Fruit fly (Drosophila melanogaster) whole organism, adult: ENCODE data around the gene CG12502.

Source experiments
- CG11617 ChIP-seq: fragments of 200-800 bp; sonication (Bioruptor generic); optimal IDR thresholded peaks from 2 replicates; lab custom pipeline; 2017; ENCODE audit warnings: mild to moderate bottlenecking, missing biosample characterization, missing genetic modification reagents, missing genetic modification characterization
- CG12768 ChIP-seq: fragments of 200-800 bp; sonication (Bioruptor generic); optimal IDR thresholded peaks from 2 replicates; lab custom pipeline; 2017; ENCODE audit warnings: missing biosample characterization, missing genetic modification characterization, mild to moderate bottlenecking, moderate library complexity, missing genetic modification reagents
- CG14711 ChIP-seq: fragments of 200-800 bp; sonication (Bioruptor generic); optimal IDR thresholded peaks from 2 replicates; lab custom pipeline; 2018; ENCODE audit warnings: missing biosample characterization, mild to moderate bottlenecking, missing genetic modification characterization, moderate library complexity
- CG1620 ChIP-seq: fragments of 200-800 bp; sonication (Bioruptor generic); optimal IDR thresholded peaks from 2 replicates; lab custom pipeline; 2016; ENCODE audit warnings: missing biosample characterization, missing genetic modification characterization
- CG33017 ChIP-seq: fragments of 200-800 bp; sonication (Bioruptor generic); optimal IDR thresholded peaks from 2 replicates; lab custom pipeline; 2018; ENCODE audit warnings: missing biosample characterization, mild to moderate bottlenecking, missing genetic modification characterization, moderate library complexity
- CG5204 ChIP-seq: fragments of 200-800 bp; sonication (Bioruptor generic); optimal IDR thresholded peaks from 2 replicates; lab custom pipeline; 2016; ENCODE audit warnings: missing biosample characterization, missing genetic modification characterization
- CG7045 ChIP-seq: fragments of 200-800 bp; sonication (Bioruptor generic); optimal IDR thresholded peaks from 2 replicates; lab custom pipeline; 2017; ENCODE audit warnings: missing biosample characterization, mild to moderate bottlenecking, missing genetic modification characterization
- CG7101 ChIP-seq: fragments of 200-800 bp; sonication (Bioruptor generic); optimal IDR thresholded peaks from 2 replicates; lab custom pipeline; 2018; ENCODE audit warnings: missing biosample characterization, mild to moderate bottlenecking, missing genetic modification characterization, moderate library complexity
- Clk ChIP-seq: fragments of 200-800 bp; sonication (Bioruptor generic); optimal IDR thresholded peaks from 2 replicates; lab custom pipeline; 2017; ENCODE audit warnings: missing biosample characterization, missing genetic modification characterization
- Crg-1 ChIP-seq: fragments of 200-800 bp; sonication (Bioruptor generic); optimal IDR thresholded peaks from 2 replicates; lab custom pipeline; 2016; ENCODE audit warnings: missing biosample characterization, missing genetic modification characterization
- Hr96 ChIP-seq: fragments of 200-800 bp; sonication (Bioruptor generic); optimal IDR thresholded peaks from 2 replicates; lab custom pipeline; 2016; ENCODE audit warnings: missing biosample characterization, missing genetic modification characterization
- Mnt ChIP-seq: fragments of 200-800 bp; sonication (Bioruptor generic); optimal IDR thresholded peaks from 2 replicates; lab custom pipeline; 2016; ENCODE audit warnings: missing biosample characterization, mild to moderate bottlenecking, missing genetic modification characterization
- bab1 ChIP-seq: fragments of 200-800 bp; sonication (Bioruptor generic); optimal IDR thresholded peaks from 3 replicates; lab custom pipeline; 2019; ENCODE audit warnings: missing biosample characterization, mild to moderate bottlenecking, missing genetic modification characterization, moderate library complexity
- cic ChIP-seq: fragments of 200-800 bp; sonication (Bioruptor generic); optimal IDR thresholded peaks from 2 replicates; lab custom pipeline; 2017; ENCODE audit warnings: missing biosample characterization, mild to moderate bottlenecking, missing genetic modification characterization, moderate library complexity
- cnc ChIP-seq, 2 experiments: fragments of >200 bp; optimal IDR thresholded peaks; 2 replicates each; lab custom pipeline; 2017
- kay ChIP-seq: fragments of 200-800 bp; sonication (Bioruptor generic); peaks from one replicate; lab custom pipeline; 2016; ENCODE audit warnings: missing biosample characterization, missing genetic modification characterization, borderline replicate concordance
- ovo ChIP-seq: fragments of 200-800 bp; sonication (Bioruptor generic); optimal IDR thresholded peaks from 2 replicates; lab custom pipeline; 2016; ENCODE audit warnings: missing biosample characterization, missing genetic modification characterization
- pad ChIP-seq: fragments of 200-800 bp; sonication (Bioruptor generic); optimal IDR thresholded peaks from 3 replicates; lab custom pipeline; 2017; ENCODE audit warnings: missing biosample characterization, missing genetic modification characterization, mild to moderate bottlenecking, moderate library complexity, missing genetic modification reagents
- tj ChIP-seq: fragments of 200-800 bp; sonication (Bioruptor generic); optimal IDR thresholded peaks from 3 replicates; lab custom pipeline; 2017; ENCODE audit warnings: missing biosample characterization, mild to moderate bottlenecking, missing genetic modification characterization, moderate library complexity
- toe ChIP-seq: fragments of 200-800 bp; sonication (Bioruptor generic); optimal IDR thresholded peaks from 2 replicates; lab custom pipeline; 2016; ENCODE audit warnings: missing biosample characterization, missing genetic modification characterization

Gene CG12502

DNA sequence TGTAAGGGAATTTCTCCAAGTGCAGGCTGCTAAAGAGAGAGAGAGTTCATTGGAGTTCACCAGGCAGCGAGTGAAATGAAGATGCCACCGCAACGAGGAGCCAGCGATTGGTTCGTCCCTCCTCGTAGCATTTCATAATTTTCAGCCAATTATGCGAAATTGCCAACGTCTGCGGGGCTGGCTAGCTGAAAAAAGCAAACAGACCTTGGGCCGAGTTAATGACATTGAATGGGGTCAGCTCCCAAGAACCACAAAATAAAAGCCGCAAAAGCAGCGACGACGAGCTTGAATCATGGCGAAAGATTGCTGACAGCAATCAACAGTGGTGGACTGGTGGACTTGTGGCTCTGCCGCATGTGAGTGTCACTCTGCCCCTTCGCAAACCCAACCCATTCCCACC is 41.6 kb upstream of the CG12502 start:
- peak; percentile 79 for TF ChIP-seq tj (GFP tag; lab: Kevin White, UChicago)
- no peak for TF ChIP-seq ovo (GFP tag; lab: Kevin White, UChicago)

DNA sequence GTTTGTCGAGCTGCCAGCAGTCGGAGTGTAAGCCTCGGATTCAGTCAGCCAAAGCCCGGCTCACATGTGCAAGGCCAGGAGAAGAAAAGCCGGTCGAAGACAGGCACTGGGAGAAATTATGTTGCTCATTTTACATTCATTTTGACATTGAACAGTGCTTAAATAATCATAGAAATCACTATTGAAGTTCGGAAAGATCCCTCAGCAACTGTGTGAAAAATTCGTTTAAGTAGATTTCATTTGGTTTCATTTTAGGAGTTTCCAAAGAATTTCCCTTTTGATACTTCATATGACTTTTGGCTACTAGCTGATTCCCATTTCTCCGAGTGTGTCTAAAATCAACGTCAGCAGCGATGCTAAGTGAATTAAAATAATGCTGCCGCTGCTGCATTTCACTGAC is 40.8 kb upstream of the CG12502 start:
- no peak for TF ChIP-seq Hr96
- no peak for TF ChIP-seq Crg-1 (GFP tag; lab: Kevin White, UChicago)
- TF ChIP-seq tj (GFP tag; lab: Kevin White, UChicago): peak; percentile 78
- no peak for TF ChIP-seq CG5204 (GFP tag; lab: Kevin White, UChicago)

DNA sequence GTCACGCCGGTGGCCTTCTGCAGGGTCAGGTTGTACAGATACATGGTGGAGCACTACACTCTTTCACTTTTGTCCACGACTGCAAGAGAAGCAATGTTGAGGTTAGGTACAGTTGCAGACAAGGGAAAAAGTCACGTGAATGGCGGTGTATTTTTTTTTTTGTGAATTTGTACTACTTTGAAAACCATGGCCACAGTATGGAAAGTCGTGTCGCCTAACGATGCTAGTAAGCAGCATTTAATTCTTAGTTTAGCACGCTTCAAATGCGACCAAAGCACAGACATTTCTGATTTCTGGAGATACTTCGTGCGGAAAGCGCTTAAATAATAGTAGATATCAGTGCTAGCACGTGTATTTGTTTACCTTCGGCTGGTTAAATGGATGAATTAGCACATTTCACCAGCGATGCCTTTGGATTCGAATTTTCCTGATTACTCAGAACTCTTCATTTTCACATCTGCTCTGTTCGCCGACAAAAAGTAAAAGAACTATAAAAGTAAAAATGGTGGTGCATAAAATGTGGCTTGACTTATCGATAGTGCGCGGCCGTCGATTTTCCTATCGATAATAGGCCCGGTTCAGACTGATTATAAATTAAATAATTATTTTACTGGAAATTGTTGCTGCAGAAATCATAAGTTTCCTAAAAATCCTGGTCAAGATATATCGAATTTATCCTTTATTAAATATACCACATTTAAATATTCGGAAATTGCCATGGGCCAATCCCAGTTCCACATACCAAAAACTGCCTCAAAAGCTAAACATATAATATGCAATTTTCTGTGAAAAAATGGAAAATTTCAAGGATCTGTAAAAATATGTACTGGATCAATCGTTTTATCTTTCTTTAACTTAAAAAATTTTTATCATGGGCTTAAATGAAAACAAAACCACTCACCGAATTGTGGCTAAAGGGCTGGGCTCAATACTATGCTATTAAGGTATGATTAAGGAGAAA is 32.0 kb upstream of the CG12502 start, which contains the start of gene Sf3b3:
Gene Sf3b3, minus strand, starts transcription at position 489 of the 961 bp plus-strand sequence.
- TF ChIP-seq tj (GFP tag; lab: Kevin White, UChicago): peak; percentile 52
- TF ChIP-seq Clk: no peak
- no peak for TF ChIP-seq CG11617 (GFP tag; lab: Kevin White, UChicago)
- no peak for TF ChIP-seq CG14711 (tag; lab: Kevin White, UChicago)
- peak; percentile 4 for TF ChIP-seq CG7045 (GFP tag; lab: Kevin White, UChicago)
- no peak for TF ChIP-seq pad (GFP tag; lab: Kevin White, UChicago)
- no peak for TF ChIP-seq CG5204 (GFP tag; lab: Kevin White, UChicago)
- TF ChIP-seq CG33017 (tag; lab: Kevin White, UChicago): no peak
- peak; percentile 12 for TF ChIP-seq CG12768
- TF ChIP-seq cic (GFP tag; lab: Kevin White, UChicago): no peak
- peak; percentile 55 for TF ChIP-seq toe
- TF ChIP-seq Crg-1 (GFP tag; lab: Kevin White, UChicago): no peak
- TF ChIP-seq bab1 (GFP tag; lab: Kevin White, UChicago): peak; percentile 61
- TF ChIP-seq cnc (optimal IDR thresholded peaks at IDR 0.05; lab: Kevin White, UChicago): no peak
- TF ChIP-seq kay (GFP tag; lab: Kevin White, UChicago): no peak
- TF ChIP-seq CG7101 (tag; lab: Kevin White, UChicago): peak; percentile 50
- TF ChIP-seq Hr96: no peak
- TF ChIP-seq ovo (GFP tag; lab: Kevin White, UChicago): no peak
- no peak for TF ChIP-seq CG1620 (GFP tag; lab: Kevin White, UChicago)
- peak; percentile 81 for TF ChIP-seq Mnt (GFP tag; lab: Kevin White, UChicago)

DNA sequence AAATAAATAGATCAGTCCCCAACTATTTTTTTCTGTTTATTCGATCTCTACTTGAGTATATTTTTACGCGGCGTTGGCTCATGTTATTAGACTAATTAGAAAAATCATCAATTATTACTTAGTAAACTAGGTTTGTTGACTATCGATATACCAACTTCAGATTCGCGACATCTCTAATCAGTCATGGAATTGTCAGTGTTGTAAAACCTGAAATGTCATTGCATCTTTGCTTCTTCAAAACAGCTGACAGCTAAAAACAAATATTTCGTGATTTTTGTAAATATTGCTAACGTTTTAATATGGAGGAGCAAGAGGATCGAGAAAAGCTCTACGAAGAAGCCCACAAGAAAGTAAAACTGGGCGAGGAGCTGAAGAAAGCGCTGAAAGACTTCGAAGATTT is 31.3 kb upstream of the CG12502 start, which contains the start of gene CG42553:
Gene CG42553, plus strand, starts transcription at position 216 of the 400 bp plus-strand sequence.
- TF ChIP-seq kay (GFP tag; lab: Kevin White, UChicago): no peak
- TF ChIP-seq CG7101 (tag; lab: Kevin White, UChicago): peak; percentile 27
- TF ChIP-seq tj (GFP tag; lab: Kevin White, UChicago): peak; percentile 28
- TF ChIP-seq CG1620 (GFP tag; lab: Kevin White, UChicago): peak; percentile 38
- TF ChIP-seq bab1 (GFP tag; lab: Kevin White, UChicago): peak; percentile 13
- no peak for TF ChIP-seq CG33017 (tag; lab: Kevin White, UChicago)
- TF ChIP-seq CG14711 (tag; lab: Kevin White, UChicago): no peak

DNA sequence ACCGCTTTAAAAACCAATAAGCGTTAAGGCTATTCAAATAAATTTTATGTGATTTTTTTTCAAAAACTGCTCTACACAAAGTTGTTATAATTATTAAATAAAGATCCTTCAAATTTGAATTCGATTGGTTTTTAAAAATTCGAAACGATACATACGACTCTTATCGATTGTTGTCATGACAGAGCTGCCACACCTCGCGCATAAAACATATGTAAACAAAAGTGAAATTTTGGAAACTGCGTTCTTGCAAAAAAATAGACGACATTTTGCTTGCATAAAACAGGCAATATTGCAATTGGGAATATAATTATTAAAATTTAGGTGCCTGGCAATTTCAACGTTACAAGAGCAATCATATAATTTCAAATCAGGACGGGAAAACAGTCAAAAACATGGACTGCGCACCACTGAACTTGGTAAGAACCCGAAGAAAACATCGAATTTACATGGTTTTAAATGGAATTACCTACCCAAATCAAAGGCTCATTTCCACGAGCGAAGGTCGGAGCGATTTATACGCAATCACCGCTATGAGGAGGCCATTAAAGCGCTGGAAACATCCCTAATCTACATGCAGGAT is 29.7 kb upstream of the CG12502 start, which contains the start of gene CG42554:
Gene CG42554, plus strand, starts transcription at position 229 of the 580 bp plus-strand sequence.
- TF ChIP-seq Mnt (GFP tag; lab: Kevin White, UChicago): no peak
- no peak for TF ChIP-seq cic (GFP tag; lab: Kevin White, UChicago)
- TF ChIP-seq CG14711 (tag; lab: Kevin White, UChicago): peak; percentile 55
- TF ChIP-seq cnc (optimal IDR thresholded peaks at IDR 0.05; lab: Kevin White, UChicago): no peak
- no peak for TF ChIP-seq CG12768
- TF ChIP-seq kay (GFP tag; lab: Kevin White, UChicago): no peak
- TF ChIP-seq pad (GFP tag; lab: Kevin White, UChicago): no peak
- TF ChIP-seq Hr96: no peak
- no peak for TF ChIP-seq CG5204 (GFP tag; lab: Kevin White, UChicago)
- TF ChIP-seq CG1620 (GFP tag; lab: Kevin White, UChicago): no peak
- TF ChIP-seq CG11617 (GFP tag; lab: Kevin White, UChicago): no peak
- no peak for TF ChIP-seq CG33017 (tag; lab: Kevin White, UChicago)
- no peak for TF ChIP-seq ovo (GFP tag; lab: Kevin White, UChicago)
- TF ChIP-seq CG7101 (tag; lab: Kevin White, UChicago): no peak
- peak; percentile 6 for TF ChIP-seq bab1 (GFP tag; lab: Kevin White, UChicago)
- no peak for TF ChIP-seq toe

DNA sequence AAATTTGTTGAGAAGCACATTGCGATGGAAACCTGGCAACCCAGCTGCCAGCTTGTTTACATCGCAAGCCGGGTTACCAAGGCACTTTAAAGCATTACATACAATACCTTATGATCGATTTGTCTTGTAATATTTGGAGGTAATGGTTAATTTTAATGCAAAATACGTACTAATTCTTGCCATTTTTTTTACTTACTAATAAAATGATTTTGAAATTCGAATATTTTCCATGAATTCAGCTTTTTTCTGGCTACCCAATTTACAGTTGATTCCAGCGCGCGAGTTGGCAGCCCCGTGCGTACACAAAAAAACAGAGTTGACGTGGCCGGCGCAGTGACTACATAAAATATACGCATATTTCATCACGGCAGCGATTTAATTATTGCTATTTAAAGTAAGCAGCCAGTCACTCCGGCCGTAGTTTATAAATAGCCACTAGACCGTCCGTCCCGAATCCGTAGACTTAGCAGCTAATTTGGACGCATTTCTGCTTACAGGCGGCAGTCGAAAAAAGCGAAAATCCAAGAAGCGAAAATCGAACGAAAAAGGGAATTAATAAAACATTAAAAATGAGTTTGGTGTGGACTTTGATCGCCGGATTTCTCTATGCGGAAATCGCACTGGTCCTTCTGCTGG is 27.5 kb upstream of the CG12502 start, which contains the start of the genes CG13901 and CG13887:
Gene CG13901, minus strand, starts transcription at position 270 of the 636 bp plus-strand sequence.
Gene CG13887, plus strand, starts transcription at position 310 of the 636 bp plus-strand sequence.
- TF ChIP-seq CG5204 (GFP tag; lab: Kevin White, UChicago): no peak
- TF ChIP-seq CG7101 (tag; lab: Kevin White, UChicago): peak; percentile 89
- TF ChIP-seq kay (GFP tag; lab: Kevin White, UChicago): no peak
- peak; percentile 84 for TF ChIP-seq ovo (GFP tag; lab: Kevin White, UChicago)
- peak; percentile 95 for TF ChIP-seq bab1 (GFP tag; lab: Kevin White, UChicago)
- TF ChIP-seq CG14711 (tag; lab: Kevin White, UChicago): peak; percentile 100
- TF ChIP-seq toe: peak; percentile 91
- TF ChIP-seq Clk: peak; percentile 77
- peak; percentile 88 for TF ChIP-seq CG1620 (GFP tag; lab: Kevin White, UChicago)
- TF ChIP-seq Crg-1 (GFP tag; lab: Kevin White, UChicago): peak; percentile 89
- TF ChIP-seq Hr96: peak; percentile 91
- peak; percentile 90 for TF ChIP-seq CG7045 (GFP tag; lab: Kevin White, UChicago)
- TF ChIP-seq cic (GFP tag; lab: Kevin White, UChicago): peak; percentile 79
- TF ChIP-seq cnc (optimal IDR thresholded peaks at IDR 0.05; lab: Kevin White, UChicago): no peak
- TF ChIP-seq CG11617 (GFP tag; lab: Kevin White, UChicago): peak; percentile 91
- TF ChIP-seq CG12768: peak; percentile 90
- TF ChIP-seq Mnt (GFP tag; lab: Kevin White, UChicago): peak; percentile 97
- peak; percentile 83 for TF ChIP-seq CG33017 (tag; lab: Kevin White, UChicago)
- TF ChIP-seq pad (GFP tag; lab: Kevin White, UChicago): peak; percentile 76
- TF ChIP-seq tj (GFP tag; lab: Kevin White, UChicago): peak; percentile 80
